Worm (Caenorhabditis elegans) whole organism, L3 larva: ENCODE results near the gene cfim-2.

Experiments
- R02D3.7 ChIP-seq: fragments of 150-350 bp; optimal IDR thresholded peaks from 2 replicates; lab custom pipeline; 2014; ENCODE audit warnings: missing biosample characterization, missing genetic modification characterization
- ZK546.5 ChIP-seq: sonication (generic microtip); optimal IDR thresholded peaks from 2 replicates; lab custom pipeline; 2017; ENCODE audit warnings: missing biosample characterization, missing genetic modification characterization
- aly-2 ChIP-seq: fragments of 150-350 bp; optimal IDR thresholded peaks from 2 replicates; lab custom pipeline; 2014; ENCODE audit warnings: missing biosample characterization, missing genetic modification characterization
- ama-1 ChIP-seq: fragments of 150-350 bp; optimal IDR thresholded peaks from 2 replicates; lab custom pipeline; 2018
- ceh-16 ChIP-seq: sonication (generic microtip); optimal IDR thresholded peaks from 2 replicates; lab custom pipeline; 2017; ENCODE audit warnings: missing biosample characterization, missing genetic modification characterization
- ceh-28 ChIP-seq: fragments of 150-350 bp; optimal IDR thresholded peaks from 2 replicates; lab custom pipeline; 2014; ENCODE audit warnings: missing biosample characterization, missing genetic modification reagents, missing genetic modification characterization
- ceh-82 ChIP-seq: fragments of 150-350 bp; optimal IDR thresholded peaks from 2 replicates; lab custom pipeline; 2014; ENCODE audit warnings: missing biosample characterization, missing genetic modification characterization
- ceh-9 ChIP-seq: sonication (generic microtip); optimal IDR thresholded peaks from 2 replicates; lab custom pipeline; 2018; ENCODE audit warnings: missing biosample characterization, missing genetic modification characterization
- daf-12 ChIP-seq: fragments of 150-350 bp; optimal IDR thresholded peaks from 2 replicates; lab custom pipeline; 2014; ENCODE audit warnings: missing biosample characterization, missing genetic modification reagents, missing genetic modification characterization
- egl-27 ChIP-seq: sonication (generic microtip); optimal IDR thresholded peaks from 4 replicates; lab custom pipeline; 2017; ENCODE audit warnings: missing biosample characterization, missing genetic modification reagents, missing genetic modification characterization
- egl-5 ChIP-seq: fragments of 150-350 bp; optimal IDR thresholded peaks from 2 replicates; lab custom pipeline; 2017; ENCODE audit warnings: missing biosample characterization, missing genetic modification reagents, missing genetic modification characterization, inconsistent platforms
- elt-1 ChIP-seq: fragments of 150-350 bp; optimal IDR thresholded peaks from 2 replicates; lab custom pipeline; 2014; ENCODE audit warnings: missing biosample characterization, missing genetic modification characterization
- elt-2 ChIP-seq: sonication (generic microtip); optimal IDR thresholded peaks from 2 replicates; lab custom pipeline; 2016; ENCODE audit warnings: missing genetic modification reagents, mild to moderate bottlenecking, missing genetic modification characterization, missing compliant biosample characterization
- elt-3 ChIP-seq, 3 experiments: fragments of 150-350 bp in 1 of 3; sonication (generic microtip) in 2 of 3; optimal IDR thresholded peaks; 2 replicates in 2 of 3; 4 replicates in 1 of 3; lab custom pipeline; 2014 to 2017; ENCODE audit warnings: missing biosample characterization in 3 of 3, missing genetic modification characterization in 3 of 3
- eor-1 ChIP-seq, 2 experiments: fragments of 150-350 bp; optimal IDR thresholded peaks; 2 replicates each; lab custom pipeline; 2014 to 2018; ENCODE audit warnings: missing biosample characterization in 2 of 2, missing genetic modification characterization in 2 of 2
- fkh-10 ChIP-seq: sonication (generic microtip); optimal IDR thresholded peaks from 2 replicates; lab custom pipeline; 2017; ENCODE audit warnings: missing biosample characterization, missing genetic modification reagents, missing genetic modification characterization
- fkh-2 ChIP-seq: fragments of 150-350 bp; optimal IDR thresholded peaks from 2 replicates; lab custom pipeline; 2014; ENCODE audit warnings: missing biosample characterization, missing genetic modification reagents, missing genetic modification characterization
- fos-1 ChIP-seq: fragments of 150-350 bp; optimal IDR thresholded peaks from 2 replicates; lab custom pipeline; 2014; ENCODE audit warnings: missing biosample characterization, missing genetic modification characterization
- hmg-11 ChIP-seq: sonication (generic microtip); optimal IDR thresholded peaks from 2 replicates; lab custom pipeline; 2016; ENCODE audit warnings: missing genetic modification characterization, missing compliant biosample characterization
- jun-1 ChIP-seq: fragments of 150-350 bp; optimal IDR thresholded peaks from 2 replicates; lab custom pipeline; 2014; ENCODE audit warnings: missing biosample characterization, missing genetic modification reagents, missing genetic modification characterization
- lin-15B ChIP-seq: fragments of 150-350 bp; optimal IDR thresholded peaks from 2 replicates; lab custom pipeline; 2014; ENCODE audit warnings: missing biosample characterization, missing genetic modification characterization
- lin-39 ChIP-seq: fragments of 150-350 bp; optimal IDR thresholded peaks from 2 replicates; lab custom pipeline; 2018; ENCODE audit warnings: missing biosample characterization, missing genetic modification reagents, missing genetic modification characterization
- lsy-12 ChIP-seq: sonication (generic microtip); optimal IDR thresholded peaks from 2 replicates; lab custom pipeline; 2016; ENCODE audit warnings: mild to moderate bottlenecking, missing genetic modification characterization, missing compliant biosample characterization
- mdl-1 ChIP-seq: fragments of 150-350 bp; optimal IDR thresholded peaks from 2 replicates; lab custom pipeline; 2014; ENCODE audit warnings: missing biosample characterization, missing genetic modification characterization
- mml-1 ChIP-seq: fragments of 150-350 bp; sonication (generic microtip); optimal IDR thresholded peaks from 3 replicates; lab custom pipeline; 2014; ENCODE audit warnings: missing biosample characterization, missing genetic modification characterization
- nfya-1 ChIP-seq: sonication (generic microtip); optimal IDR thresholded peaks from 2 replicates; lab custom pipeline; 2017; ENCODE audit warnings: missing genetic modification characterization, mild to moderate bottlenecking, missing compliant biosample characterization, antibody characterized with exemption, moderate library complexity; ENCODE audit not compliant: insufficient read depth
- nhr-11 ChIP-seq: fragments of 150-350 bp; optimal IDR thresholded peaks from 2 replicates; lab custom pipeline; 2014; ENCODE audit warnings: missing biosample characterization, missing genetic modification characterization
- nhr-12 ChIP-seq: fragments of 150-350 bp; optimal IDR thresholded peaks from 2 replicates; lab custom pipeline; 2014; ENCODE audit warnings: missing biosample characterization, missing genetic modification characterization
- nhr-23 ChIP-seq: fragments of 150-350 bp; optimal IDR thresholded peaks from 2 replicates; lab custom pipeline; 2014; ENCODE audit warnings: missing biosample characterization, missing genetic modification reagents, missing genetic modification characterization
- nhr-237 ChIP-seq: fragments of 150-350 bp; optimal IDR thresholded peaks from 2 replicates; lab custom pipeline; 2014; ENCODE audit warnings: missing biosample characterization, missing genetic modification characterization
- nhr-25 ChIP-seq: sonication (generic microtip); optimal IDR thresholded peaks from 2 replicates; lab custom pipeline; 2017; ENCODE audit warnings: missing biosample characterization, missing genetic modification characterization
- nhr-28 ChIP-seq: fragments of 150-350 bp; optimal IDR thresholded peaks from 2 replicates; lab custom pipeline; 2014; ENCODE audit warnings: missing biosample characterization, missing genetic modification characterization
- nhr-43 ChIP-seq: sonication (generic microtip); optimal IDR thresholded peaks from 2 replicates; lab custom pipeline; 2016; ENCODE audit warnings: mild to moderate bottlenecking, missing genetic modification characterization, missing compliant biosample characterization; ENCODE audit not compliant: poor library complexity, severe bottlenecking
- nhr-67 ChIP-seq: fragments of 150-350 bp; optimal IDR thresholded peaks from 2 replicates; lab custom pipeline; 2014; ENCODE audit warnings: missing biosample characterization, missing genetic modification characterization
- nhr-76 ChIP-seq: fragments of 150-350 bp; sonication (generic microtip); optimal IDR thresholded peaks from 5 replicates; lab custom pipeline; 2014; ENCODE audit warnings: missing biosample characterization, missing genetic modification characterization
- nhr-77 ChIP-seq: fragments of 150-350 bp; optimal IDR thresholded peaks from 2 replicates; lab custom pipeline; 2014; ENCODE audit warnings: missing biosample characterization, missing genetic modification characterization
- pha-4 ChIP-seq: fragments of 150-350 bp; optimal IDR thresholded peaks from 2 replicates; lab custom pipeline; 2014; ENCODE audit warnings: missing biosample characterization, missing genetic modification reagents, missing genetic modification characterization
- pqm-1 ChIP-seq: fragments of 150-350 bp; optimal IDR thresholded peaks from 2 replicates; lab custom pipeline; 2017; ENCODE audit warnings: missing biosample characterization, missing genetic modification characterization, inconsistent platforms
- sea-2 ChIP-seq: fragments of 150-350 bp; sonication (generic microtip); optimal IDR thresholded peaks from 4 replicates; lab custom pipeline; 2014; ENCODE audit warnings: missing biosample characterization, missing genetic modification reagents, missing genetic modification characterization
- skn-1 ChIP-seq: fragments of 150-350 bp; optimal IDR thresholded peaks from 2 replicates; lab custom pipeline; 2014; ENCODE audit warnings: missing biosample characterization, missing genetic modification characterization
- snpc-4 ChIP-seq: fragments of 150-350 bp; optimal IDR thresholded peaks from 2 replicates; lab custom pipeline; 2014; ENCODE audit warnings: missing biosample characterization, missing genetic modification characterization
- tbx-2 ChIP-seq: sonication (generic microtip); optimal IDR thresholded peaks from 2 replicates; lab custom pipeline; 2016; ENCODE audit warnings: mild to moderate bottlenecking, missing genetic modification characterization, missing compliant biosample characterization
- unc-39 ChIP-seq: sonication (generic microtip); optimal IDR thresholded peaks from 4 replicates; lab custom pipeline; 2017; ENCODE audit warnings: missing biosample characterization, missing genetic modification characterization
- unc-62 ChIP-seq: fragments of 150-350 bp; sonication (generic microtip); optimal IDR thresholded peaks from 4 replicates; lab custom pipeline; 2014; ENCODE audit warnings: missing biosample characterization, missing genetic modification reagents, missing genetic modification characterization
- zag-1 ChIP-seq: fragments of 150-350 bp; optimal IDR thresholded peaks from 2 replicates; lab custom pipeline; 2014; ENCODE audit warnings: missing biosample characterization, missing genetic modification characterization
- ztf-11 ChIP-seq: fragments of 150-350 bp; optimal IDR thresholded peaks from 2 replicates; lab custom pipeline; 2014; ENCODE audit warnings: missing biosample characterization, missing genetic modification characterization
- ztf-4 ChIP-seq: fragments of 150-350 bp; optimal IDR thresholded peaks from 2 replicates; lab custom pipeline; 2014; ENCODE audit warnings: missing biosample characterization, missing genetic modification characterization

Gene cfim-2

ce11 chrIV:8973249-8973958 lies 47.3 kb downstream of the cfim-2 start, which contains the start of gene C53B4.3:
Gene C53B4.3, minus strand, starts transcription at chrIV:8973712.
- TF ChIP-seq tbx-2 (tag; lab: Kevin White, UChicago) (peak; percentile 24), jun-1 (no peak), nfya-1 (tag; lab: Kevin White, UChicago) (peak; percentile 39), nhr-12 (tag; lab: Kevin White, UChicago) (no peak), nhr-11 (tag; lab: Kevin White, UChicago) (no peak), mdl-1 (tag; lab: Kevin White, UChicago) (no peak), ama-1 (lab: Kevin White, UChicago) (no peak), aly-2 (no peak), daf-12 (tag; lab: Kevin White, UChicago) (no peak), ztf-11 (tag; lab: Kevin White, UChicago) (no peak), pha-4 (tag; lab: Kevin White, UChicago) (peak; percentile 72), nhr-76 (no peak), eor-1 (tag; optimal IDR thresholded peaks at IDR 0.05; lab: Kevin White, UChicago) (peak in 1 of 2 experiments; percentile 27), lin-39 (no peak), nhr-28 (tag; lab: Kevin White, UChicago) (no peak), elt-2 (tag; lab: Kevin White, UChicago) (peak; percentile 55), ZK546.5 (no peak), ceh-16 (tag; lab: Kevin White, UChicago) (no peak), nhr-77 (no peak), sea-2 (GFP tag; lab: Kevin White, UChicago) (no peak), pqm-1 (no peak), elt-3 (tag; optimal IDR thresholded peaks at IDR 0.05; lab: Kevin White, UChicago) (no peak), nhr-43 (peak; percentile 92), mml-1 (tag; lab: Kevin White, UChicago) (no peak), lsy-12 (peak; percentile 63), fos-1 (no peak), hmg-11 (tag; lab: Kevin White, UChicago) (peak; percentile 32), egl-27 (tag; lab: Kevin White, UChicago) (no peak), ztf-4 (tag; lab: Kevin White, UChicago) (no peak), R02D3.7 (tag; lab: Kevin White, UChicago) (no peak), unc-39 (tag; lab: Kevin White, UChicago) (no peak), nhr-237 (tag; lab: Kevin White, UChicago) (no peak), ceh-9 (no peak), fkh-10 (no peak), zag-1 (tag; lab: Kevin White, UChicago) (no peak), ceh-82 (tag; lab: Kevin White, UChicago) (no peak), lin-15B (peak; percentile 71), nhr-23 (tag; lab: Kevin White, UChicago) (peak; percentile 60), skn-1 (tag; lab: Kevin White, UChicago) (no peak), snpc-4 (tag; lab: Kevin White, UChicago) (peak; percentile 74), egl-5 (tag; lab: Kevin White, UChicago) (no peak), fkh-2 (tag; lab: Kevin White, UChicago) (no peak), unc-62 (GFP tag; lab: Kevin White, UChicago) (no peak), nhr-25 (tag; lab: Kevin White, UChicago) (peak; percentile 52), ceh-28 (no peak), nhr-67 (tag; lab: Kevin White, UChicago) (no peak), elt-1 (tag; lab: Kevin White, UChicago) (no peak)
